Worm (Caenorhabditis elegans): Measurements from ENCODE around the gene ZK673.2.
A peak's percentile ranks its signal among the peaks of the same experiment; 100 is the strongest.

The ZK673.2 gene

ce11 chrII:10446300-10446699 lies 1.8 kb upstream of the ZK673.2 start (continued):
- TF ChIP-seq hpl-2 (GFP tag; optimal IDR thresholded peaks at IDR 0.05), result no peak
- no peak for TF ChIP-seq pax-3 (tag; optimal IDR thresholded peaks at IDR 0.05)
- no peak for TF ChIP-seq nhr-28 (tag; optimal IDR thresholded peaks at IDR 0.05)
- peak; percentile 65 for TF ChIP-seq elt-2 (tag; optimal IDR thresholded peaks at IDR 0.05)
- TF ChIP-seq nhr-77 (tag; optimal IDR thresholded peaks at IDR 0.05), result no peak
- no peak for TF ChIP-seq ceh-82 (tag; optimal IDR thresholded peaks at IDR 0.05)
- no peak for TF ChIP-seq nhr-12 (tag; optimal IDR thresholded peaks at IDR 0.05)
- no peak for TF ChIP-seq zip-4 (GFP tag; optimal IDR thresholded peaks at IDR 0.05)
- TF ChIP-seq nhr-90 (tag; optimal IDR thresholded peaks at IDR 0.05; ENCODE audit: poor library complexity), result peak; percentile 59
- TF ChIP-seq C16A3.4 (tag; optimal IDR thresholded peaks at IDR 0.05), result peak; percentile 4
- no peak for TF ChIP-seq efl-1 (optimal IDR thresholded peaks at IDR 0.05)
- peak in 1 of 2 experiments; percentile 50 for TF ChIP-seq efl-1 (GFP tag; optimal IDR thresholded peaks at IDR 0.05 in 1 of 2)
- no peak for TF ChIP-seq xbp-1 (tag; optimal IDR thresholded peaks at IDR 0.05)
- TF ChIP-seq C34B4.2 (tag; optimal IDR thresholded peaks at IDR 0.05), result no peak
- TF ChIP-seq mab-9 (GFP tag; IDR thresholded peaks at IDR 0.05), result no peak
- TF ChIP-seq aly-2 (tag; optimal IDR thresholded peaks at IDR 0.05), result no peak
- TF ChIP-seq ces-1 (GFP tag; optimal IDR thresholded peaks at IDR 0.05), result no peak
- no peak for TF ChIP-seq ceh-88 (GFP tag; IDR thresholded peaks at IDR 0.05)
- TF ChIP-seq isw-1 (GFP tag; IDR thresholded peaks at IDR 0.05), result no peak
- TF ChIP-seq mef-2 (tag; optimal IDR thresholded peaks at IDR 0.05), result no peak
- TF ChIP-seq elt-3 (tag; optimal IDR thresholded peaks at IDR 0.05), result peak in 2 of 6 experiments; percentile 31 to 87
- no peak for TF ChIP-seq irx-1 (tag; optimal IDR thresholded peaks at IDR 0.05)
- no peak for TF ChIP-seq Y116A8C.19 (tag; optimal IDR thresholded peaks at IDR 0.05; ENCODE audit: borderline replicate concordance)
- peak; percentile 56 for TF ChIP-seq tbx-2 (tag; optimal IDR thresholded peaks at IDR 0.05)
- no peak for TF ChIP-seq efl-3 (GFP tag; optimal IDR thresholded peaks at IDR 0.05)
- peak; percentile 78 for TF ChIP-seq snu-23 (GFP tag; optimal IDR thresholded peaks at IDR 0.05)
- TF ChIP-seq lsy-2 (tag; optimal IDR thresholded peaks at IDR 0.05), result peak; percentile 12 to 44

- TF ChIP-seq snpc-4 (tag; optimal IDR thresholded peaks at IDR 0.05), result no peak
- TF ChIP-seq fkh-4 (tag; optimal IDR thresholded peaks at IDR 0.05; ENCODE audit: borderline replicate concordance), result no peak
- TF ChIP-seq rnt-1 (tag; optimal IDR thresholded peaks at IDR 0.05), result peak; percentile 52
- TF ChIP-seq nhr-77 (tag; optimal IDR thresholded peaks at IDR 0.05), result no peak
- no peak for TF ChIP-seq ceh-63 (GFP tag; optimal IDR thresholded peaks at IDR 0.05)
- TF ChIP-seq unc-30 (tag; optimal IDR thresholded peaks at IDR 0.05), result no peak
- peak in 1 of 3 experiments; percentile 20 for TF ChIP-seq dpl-1 (GFP tag; optimal IDR thresholded peaks at IDR 0.05)
Measured at ce11 chrII:10446814-10447213, 1.3 kb upstream of the ZK673.2 start.

ce11 chrII:10449707-10450106 lies 1.6 kb downstream of the ZK673.2 start, which contains the start of gene lin-56:
Gene lin-56 (plus strand): TSS chrII:10450007.
- TF ChIP-seq dsc-1 (tag; optimal IDR thresholded peaks at IDR 0.05) (no peak), nhr-19 (GFP tag; conservative IDR thresholded peaks at IDR 0.05) (no peak), fkh-8 (tag; optimal IDR thresholded peaks at IDR 0.05) (no peak), tlp-1 (tag; optimal IDR thresholded peaks at IDR 0.05) (no peak), F16B12.6 (tag; optimal IDR thresholded peaks at IDR 0.05) (no peak), swsn-7 (tag; optimal IDR thresholded peaks at IDR 0.05) (no peak), irx-1 (tag; optimal IDR thresholded peaks at IDR 0.05) (no peak), lir-3 (tag; optimal IDR thresholded peaks at IDR 0.05; ENCODE audit: poor library complexity) (no peak), rnt-1 (tag; optimal IDR thresholded peaks at IDR 0.05) (no peak), sup-37 (GFP tag; optimal IDR thresholded peaks at IDR 0.05) (no peak), nhr-76 (tag; optimal IDR thresholded peaks at IDR 0.05) (no peak), nhr-20 (tag; optimal IDR thresholded peaks at IDR 0.05) (no peak), nhr-47 (tag; optimal IDR thresholded peaks at IDR 0.05) (no peak), fos-1 (tag; optimal IDR thresholded peaks at IDR 0.05) (no peak)
